Fruit fly (Drosophila melanogaster): ENCODE measurements around the gene CG44325.
A peak's percentile ranks its signal among the peaks of the same experiment; 100 is the strongest.

Gene CG44325

DNA sequence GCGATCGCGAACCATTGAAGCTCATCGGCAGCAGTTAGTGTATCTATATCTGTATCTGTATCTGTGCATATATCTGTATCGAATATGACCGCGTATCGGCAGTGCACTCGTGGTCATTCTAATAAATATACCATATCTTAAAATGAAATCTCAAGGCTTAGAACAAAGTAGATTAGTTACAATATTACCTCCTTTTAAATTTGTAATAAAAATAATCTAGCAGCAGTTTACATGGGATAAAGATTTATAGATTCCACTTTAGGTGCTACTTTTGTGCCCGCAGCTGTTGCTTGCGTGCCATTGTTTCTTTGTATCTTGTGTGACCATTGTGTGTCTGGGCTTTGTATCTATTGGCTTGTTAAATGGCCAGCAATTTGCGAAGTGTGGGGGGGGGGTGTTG is 18.2 kb downstream of the CG44325 start (continued):
- TF ChIP-seq Elba2 (GFP tag; optimal IDR thresholded peaks at IDR 0.05): no peak
- TF ChIP-seq CG1647 (GFP tag; optimal IDR thresholded peaks at IDR 0.05): peak; percentile 43
- TF ChIP-seq CG1529 (GFP tag; optimal IDR thresholded peaks at IDR 0.05): peak; percentile 68
- peak; percentile 33 for TF ChIP-seq CG5245 (GFP tag; optimal IDR thresholded peaks at IDR 0.05)
- peak; percentile 52 for TF ChIP-seq Camta (GFP tag; optimal IDR thresholded peaks at IDR 0.05)
- peak; percentile 59; the same call in 1 of the 3 replicates for TF ChIP-seq CG3726 (GFP tag; IDR thresholded peaks at IDR 0.05)
- TF ChIP-seq Dfd (GFP tag; optimal IDR thresholded peaks at IDR 0.05): no peak
- peak; percentile 10 for TF ChIP-seq NC2α (GFP tag; optimal IDR thresholded peaks at IDR 0.05)
- peak; percentile 56 for TF ChIP-seq CG18262 (tag; optimal IDR thresholded peaks at IDR 0.05)
- TF ChIP-seq BtbVII (GFP tag; optimal IDR thresholded peaks at IDR 0.05): peak; percentile 44
- peak; percentile 84 for TF ChIP-seq seq (GFP tag; IDR thresholded peaks at IDR 0.05)
- peak; percentile 84 for TF ChIP-seq dysf (GFP tag; IDR thresholded peaks at IDR 0.05)
- TF ChIP-seq croc (GFP tag; conservative IDR thresholded peaks at IDR 0.05): peak; percentile 15; the same call in 1 of the 3 replicates
- TF ChIP-seq row (GFP tag; IDR thresholded peaks at IDR 0.05): peak; percentile 85
- no peak for TF ChIP-seq mld (GFP tag; IDR thresholded peaks at IDR 0.05; ENCODE audit: partially characterized antibody)
- no peak for TF ChIP-seq CG3838 (GFP tag; optimal IDR thresholded peaks at IDR 0.05)
- TF ChIP-seq Opbp (GFP tag; IDR thresholded peaks at IDR 0.05; ENCODE audit: partially characterized antibody): no peak
- no peak for TF ChIP-seq emc (GFP tag; optimal IDR thresholded peaks at IDR 0.05)
- no peak for TF ChIP-seq scrt (GFP tag; optimal IDR thresholded peaks at IDR 0.05)
- peak; percentile 65 for TF ChIP-seq CG1024 (GFP tag; IDR thresholded peaks at IDR 0.05)
- TF ChIP-seq CG7987 (GFP tag; optimal IDR thresholded peaks at IDR 0.05): no peak
- no peak for TF ChIP-seq chinmo (GFP tag; IDR thresholded peaks at IDR 0.05; ENCODE audit: partially characterized antibody)
- TF ChIP-seq al (GFP tag; IDR thresholded peaks at IDR 0.05): no peak
- TF ChIP-seq CG4730 (GFP tag; IDR thresholded peaks at IDR 0.05): peak; percentile 43; the same call in 1 of the 2 replicates
- TF ChIP-seq caup (GFP tag; optimal IDR thresholded peaks at IDR 0.05; ENCODE audit: severe bottlenecking): peak; percentile 57
- TF ChIP-seq CG8388 (GFP tag; optimal IDR thresholded peaks at IDR 0.05): peak; percentile 75
- peak; percentile 85 for TF ChIP-seq CG13424 (tag; optimal IDR thresholded peaks at IDR 0.05)
- TF ChIP-seq Bdp1 (GFP tag; optimal IDR thresholded peaks at IDR 0.05): no peak
- peak; percentile 84 for TF ChIP-seq lab (GFP tag; optimal IDR thresholded peaks at IDR 0.05)
- TF ChIP-seq ftz-f1 (GFP tag; optimal IDR thresholded peaks at IDR 0.05): no peak
- peak; percentile 66 for TF ChIP-seq sisA (GFP tag; IDR thresholded peaks at IDR 0.05)
- TF ChIP-seq zen (tag; optimal IDR thresholded peaks at IDR 0.05): peak; percentile 24
- peak; percentile 66 for TF ChIP-seq slbo (GFP tag; IDR thresholded peaks at IDR 0.05)
- TF ChIP-seq CG3065 (GFP tag; optimal IDR thresholded peaks at IDR 0.05): no peak
- peak; percentile 44 for TF ChIP-seq Mes4 (GFP tag; optimal IDR thresholded peaks at IDR 0.05)
- TF ChIP-seq nmo (GFP tag; optimal IDR thresholded peaks at IDR 0.05): peak; percentile 57
- TF ChIP-seq CG2129 (GFP tag; IDR thresholded peaks at IDR 0.05; ENCODE audit: partially characterized antibody): no peak
- peak; percentile 46 for TF ChIP-seq CG17802 (tag; optimal IDR thresholded peaks at IDR 0.05)
- no peak for TF ChIP-seq Dp (GFP tag; optimal IDR thresholded peaks at IDR 0.05)
- peak; percentile 64 for TF ChIP-seq gsb (GFP tag; IDR thresholded peaks at IDR 0.05)
- peak; percentile 66 for TF ChIP-seq CG10267 (tag; optimal IDR thresholded peaks at IDR 0.05)
- TF ChIP-seq Hr39 (optimal IDR thresholded peaks at IDR 0.05): no peak
- no peak for TF ChIP-seq eve (GFP tag; optimal IDR thresholded peaks at IDR 0.05)
- peak; percentile 72; the same call in 2 of the 3 replicates for TF ChIP-seq ase (GFP tag; IDR thresholded peaks at IDR 0.05)
- peak; percentile 70 for TF ChIP-seq CG12659 (GFP tag; optimal IDR thresholded peaks at IDR 0.05)
- peak; percentile 53 for TF ChIP-seq CG4820 (GFP tag; optimal IDR thresholded peaks at IDR 0.05)
- TF ChIP-seq luna (GFP tag; optimal IDR thresholded peaks at IDR 0.05): no peak
- no peak for TF ChIP-seq CG1832 (GFP tag; optimal IDR thresholded peaks at IDR 0.05)
- TF ChIP-seq grau (tag; optimal IDR thresholded peaks at IDR 0.05): peak; percentile 82
- no peak for TF ChIP-seq CG34376 (GFP tag; optimal IDR thresholded peaks at IDR 0.05)
- no peak for TF ChIP-seq ato (GFP tag; IDR thresholded peaks at IDR 0.05; ENCODE audit: partially characterized antibody)

Measured in whole organism, embryonic.